Fruit fly (Drosophila melanogaster): ENCODE measurements around the gene Kebab.

The Kebab gene

DNA sequence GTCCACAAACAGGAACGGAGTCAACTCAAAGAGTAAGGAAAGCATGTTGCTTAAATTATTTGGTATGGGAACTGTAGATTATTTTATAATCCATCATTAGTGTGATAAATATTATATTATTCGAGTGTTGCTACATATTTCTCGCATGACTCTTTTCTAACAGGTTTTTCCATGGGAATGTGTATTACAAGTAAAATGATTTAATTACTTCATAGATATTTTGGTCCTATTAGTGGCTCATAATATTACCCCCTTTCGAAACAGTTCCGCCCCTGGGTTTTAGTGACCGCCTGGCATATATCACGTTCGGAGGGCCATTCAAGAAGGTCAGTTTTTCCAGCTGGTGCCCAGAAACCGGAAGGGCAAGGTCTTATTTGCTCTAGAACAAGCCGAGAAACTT, 13.2 kb upstream of the Kebab start (continued):
- TF ChIP-seq CG9817 (tag; optimal IDR thresholded peaks at IDR 0.05): peak; percentile 22
- peak; percentile 28 for TF ChIP-seq CG13424 (tag; optimal IDR thresholded peaks at IDR 0.05)
- no peak for TF ChIP-seq ttk (GFP tag; IDR thresholded peaks at IDR 0.05)
- TF ChIP-seq CHES-1-like (GFP tag; optimal IDR thresholded peaks at IDR 0.05): no peak
- no peak for TF ChIP-seq CG7987 (GFP tag; optimal IDR thresholded peaks at IDR 0.05)
- peak; percentile 20 for TF ChIP-seq Ssrp (tag; optimal IDR thresholded peaks at IDR 0.05)
- TF ChIP-seq zen (tag; optimal IDR thresholded peaks at IDR 0.05): peak; percentile 16
- TF ChIP-seq CG17361 (GFP tag; IDR thresholded peaks at IDR 0.05): peak; percentile 51; the same call in 2 of the 3 replicates
- TF ChIP-seq Hr78 (GFP tag; optimal IDR thresholded peaks at IDR 0.05): peak in 1 of 2 experiments; percentile 16
- no peak for TF ChIP-seq Hmr (GFP tag; optimal IDR thresholded peaks at IDR 0.05)

DNA sequence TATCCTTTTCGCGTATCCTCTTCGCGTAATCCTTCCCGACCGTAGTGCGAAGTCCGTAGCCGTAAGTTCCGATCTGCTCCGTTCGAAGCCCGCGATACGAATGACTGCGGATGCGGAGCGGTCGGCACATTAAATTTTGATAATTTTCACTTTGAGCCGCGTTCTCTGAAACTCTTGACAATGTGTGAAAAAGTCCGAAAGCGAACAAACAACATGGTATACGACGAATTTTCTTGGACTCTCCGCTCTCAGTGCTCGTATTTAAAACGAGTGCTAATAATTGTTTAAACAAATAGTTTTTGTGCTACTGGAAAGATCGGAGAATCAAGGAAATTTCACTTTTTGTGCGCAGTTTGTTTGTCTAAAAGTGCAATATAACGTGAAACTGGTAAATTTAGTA, 9.4 kb upstream of the Kebab start, which contains the start of gene CG42296:
CG42296 (minus strand) TSS at position 101 of the 400 bp plus-strand sequence.
- TF ChIP-seq Gug (GFP tag; IDR thresholded peaks at IDR 0.05): no peak
- no peak for TF ChIP-seq Taf1 (GFP tag; IDR thresholded peaks at IDR 0.05)
- TF ChIP-seq mam (GFP tag; optimal IDR thresholded peaks at IDR 0.05): no peak
- no peak for TF ChIP-seq Mrtf (GFP tag; IDR thresholded peaks at IDR 0.05)
- TF ChIP-seq Blimp-1 (GFP tag; optimal IDR thresholded peaks at IDR 0.05): peak; percentile 65
- no peak for TF ChIP-seq Bteb2 (GFP tag; optimal IDR thresholded peaks at IDR 0.05)
- no peak for TF ChIP-seq Eip74EF (GFP tag; optimal IDR thresholded peaks at IDR 0.05)

DNA sequence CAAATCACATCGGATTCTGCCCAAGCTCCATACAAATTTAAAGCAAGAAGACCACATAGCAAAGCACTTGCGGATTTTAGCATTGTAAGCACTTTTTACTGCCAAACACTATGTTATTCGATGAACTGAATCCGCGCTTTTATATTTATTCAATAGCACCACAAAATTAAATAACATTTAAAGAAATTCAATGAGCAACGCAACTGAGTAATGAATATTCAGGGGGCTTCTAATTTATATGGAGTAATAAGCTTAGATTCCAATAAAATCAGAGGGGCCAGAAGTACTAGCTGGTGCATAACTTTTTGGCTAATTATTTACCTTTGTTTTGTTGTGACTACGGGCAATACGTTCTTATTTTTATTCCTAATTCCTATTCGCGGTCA, 8.1 kb upstream of the Kebab start, which contains the start of gene lectin-22C:
lectin-22C (minus strand) TSS at position 101 of the 386 bp plus-strand sequence.
- TF ChIP-seq CG31441 (GFP tag; IDR thresholded peaks at IDR 0.05): no peak
- TF ChIP-seq CG18599 (GFP tag; optimal IDR thresholded peaks at IDR 0.05): no peak

dm6 chr2L:2037551-2038252, 7.6 kb upstream of the Kebab start:
- TF ChIP-seq pan (optimal IDR thresholded peaks at IDR 0.05): no peak
- no peak for TF ChIP-seq pan (GFP tag; optimal IDR thresholded peaks at IDR 0.05 in 1 of 2, IDR thresholded peaks at IDR 0.05 in 1 of 2)
- TF ChIP-seq Dbx (GFP tag; IDR thresholded peaks at IDR 0.05): no peak
- no peak for TF ChIP-seq Jarid2 (GFP tag; optimal IDR thresholded peaks at IDR 0.05)
- no peak for TF ChIP-seq CG17568 (GFP tag; optimal IDR thresholded peaks at IDR 0.05)
- no peak for TF ChIP-seq peb (GFP tag; IDR thresholded peaks at IDR 0.05)
- no peak for TF ChIP-seq org-1 (GFP tag; optimal IDR thresholded peaks at IDR 0.05)
- TF ChIP-seq trem (tag; optimal IDR thresholded peaks at IDR 0.05): peak; percentile 82
- TF ChIP-seq CG9609 (GFP tag; optimal IDR thresholded peaks at IDR 0.05): peak; percentile 53
- no peak for TF ChIP-seq exex (tag; optimal IDR thresholded peaks at IDR 0.05)
- peak; percentile 84 for TF ChIP-seq stwl (tag; optimal IDR thresholded peaks at IDR 0.05)
- TF ChIP-seq tll (GFP tag; optimal IDR thresholded peaks at IDR 0.05): no peak
- peak; percentile 7 for TF ChIP-seq Sry-β (GFP tag; optimal IDR thresholded peaks at IDR 0.05)
- peak; percentile 22 for TF ChIP-seq maf-S (GFP tag; optimal IDR thresholded peaks at IDR 0.05)
- TF ChIP-seq CG2129 (GFP tag; IDR thresholded peaks at IDR 0.05; ENCODE audit: partially characterized antibody): peak; percentile 88
- peak; percentile 93 for TF ChIP-seq chinmo (GFP tag; IDR thresholded peaks at IDR 0.05; ENCODE audit: partially characterized antibody)
- TF ChIP-seq Antp (GFP tag; optimal IDR thresholded peaks at IDR 0.05): peak; percentile 38
- TF ChIP-seq Rfx (GFP tag; IDR thresholded peaks at IDR 0.05): peak; percentile 62
- no peak for TF ChIP-seq Ssrp (tag; optimal IDR thresholded peaks at IDR 0.05)
- peak; percentile 33 for TF ChIP-seq mirr (GFP tag; optimal IDR thresholded peaks at IDR 0.05)
- TF ChIP-seq Sry-δ (GFP tag; optimal IDR thresholded peaks at IDR 0.05): peak; percentile 100
- TF ChIP-seq cwo (GFP tag; optimal IDR thresholded peaks at IDR 0.05): no peak
- no peak for TF ChIP-seq salm (tag; optimal IDR thresholded peaks at IDR 0.05)
- no peak for TF ChIP-seq lola (GFP tag; optimal IDR thresholded peaks at IDR 0.05)
- TF ChIP-seq jumu (GFP tag; optimal IDR thresholded peaks at IDR 0.05): peak; percentile 26
- TF ChIP-seq CG12104 (GFP tag; optimal IDR thresholded peaks at IDR 0.05): peak; percentile 5

Measured in whole organism, embryonic.